Worm (Caenorhabditis elegans) whole organism, young adult: ENCODE results near the gene F55F10.3.

ENCODE experiments used
- B0019.2 ChIP-seq: fragments of 200-800 bp; sonication (Bioruptor generic); conservative IDR thresholded peaks from 2 replicates; pipeline ENCODE4 v1.3.6; 2022; ENCODE audit warnings: missing genetic modification reagents, missing genetic modification characterization, missing compliant biosample characterization
- B0336.3 ChIP-seq: fragments of 200-800 bp; sonication (Bioruptor generic); IDR thresholded peaks from 2 replicates; pipeline ENCODE4 v1.3.6; 2022; ENCODE audit warnings: missing genetic modification characterization, missing compliant biosample characterization
- C17E4.6 ChIP-seq: fragments of 200-800 bp; sonication (Bioruptor generic); IDR thresholded peaks from 2 replicates; pipeline ENCODE4 v1.3.6; 2022; ENCODE audit warnings: missing genetic modification reagents, missing genetic modification characterization, missing compliant biosample characterization
- F33H1.4 ChIP-seq: fragments of 200-800 bp; sonication (Bioruptor generic); IDR thresholded peaks from 2 replicates; pipeline ENCODE4 v1.3.6; 2022; ENCODE audit warnings: missing genetic modification reagents, missing genetic modification characterization, missing compliant biosample characterization
- F39B2.1 ChIP-seq: fragments of 200-800 bp; sonication (Bioruptor generic); IDR thresholded peaks from 2 replicates; pipeline ENCODE4 v1.3.6; 2022; ENCODE audit warnings: missing genetic modification reagents, missing genetic modification characterization, missing compliant biosample characterization
- F49E8.2 ChIP-seq: sonication (generic microtip); optimal IDR thresholded peaks from 3 replicates; lab custom pipeline; 2017; ENCODE audit warnings: missing genetic modification characterization, mild to moderate bottlenecking, missing compliant biosample characterization, antibody characterized with exemption, moderate library complexity; ENCODE audit not compliant: insufficient read depth
- K11D2.4 ChIP-seq: fragments of 200-800 bp; sonication (Bioruptor generic); IDR thresholded peaks from 2 replicates; pipeline ENCODE4 v1.3.6; 2022; ENCODE audit warnings: missing genetic modification reagents, missing genetic modification characterization, missing compliant biosample characterization
- Y53F4B.3 ChIP-seq: fragments of 200-800 bp; sonication (Bioruptor generic); IDR thresholded peaks from 2 replicates; pipeline ENCODE4 v1.3.6; 2022; ENCODE audit warnings: missing genetic modification reagents, missing genetic modification characterization, missing compliant biosample characterization
- Y53G8AR.9 ChIP-seq: fragments of 200-800 bp; sonication (Bioruptor generic); conservative IDR thresholded peaks from 2 replicates; pipeline ENCODE4 v1.3.6; 2022; ENCODE audit warnings: missing genetic modification reagents, missing genetic modification characterization, missing compliant biosample characterization
- Y67H2A.10 ChIP-seq: fragments of 200-800 bp; sonication (Bioruptor generic); conservative IDR thresholded peaks from 2 replicates; pipeline ENCODE4 v1.3.6; 2022; ENCODE audit warnings: missing genetic modification reagents, missing genetic modification characterization, missing compliant biosample characterization
- Y79H2A.3 ChIP-seq: fragments of 200-800 bp; sonication (Bioruptor generic); conservative IDR thresholded peaks from 2 replicates; pipeline ENCODE4 v1.3.6; 2022; ENCODE audit warnings: missing genetic modification reagents, missing genetic modification characterization, missing compliant biosample characterization
- Y95B8A.8 ChIP-seq: fragments of 200-800 bp; sonication (Bioruptor generic); IDR thresholded peaks from 2 replicates; pipeline ENCODE4 v1.3.6; 2022; ENCODE audit warnings: missing genetic modification reagents, missing genetic modification characterization, missing compliant biosample characterization
- ZK185.1 ChIP-seq: sonication (generic microtip); optimal IDR thresholded peaks from 2 replicates; lab custom pipeline; 2016; ENCODE audit warnings: mild to moderate bottlenecking, missing genetic modification characterization, missing compliant biosample characterization; ENCODE audit not compliant: poor library complexity, severe bottlenecking
- aptf-3 ChIP-seq: fragments of 200-800 bp; sonication (Bioruptor generic); IDR thresholded peaks from 2 replicates; pipeline ENCODE4 v1.3.6; 2022; ENCODE audit warnings: missing genetic modification characterization, missing compliant biosample characterization
- athp-1 ChIP-seq: sonication (generic microtip); optimal IDR thresholded peaks from 2 replicates; lab custom pipeline; 2017; ENCODE audit warnings: mild to moderate bottlenecking, missing genetic modification characterization, missing compliant biosample characterization
- attf-3 ChIP-seq: fragments of 200-800 bp; sonication (Bioruptor generic); conservative IDR thresholded peaks from 2 replicates; pipeline ENCODE4 v1.3.6; 2022; ENCODE audit warnings: missing genetic modification reagents, missing genetic modification characterization, missing compliant biosample characterization
- bed-2 ChIP-seq: fragments of 200-800 bp; sonication (Bioruptor generic); IDR thresholded peaks from 2 replicates; pipeline ENCODE4 v1.3.6; 2022; ENCODE audit warnings: missing genetic modification reagents, missing genetic modification characterization, missing compliant biosample characterization
- ceh-27 ChIP-seq: fragments of 200-800 bp; sonication (Bioruptor generic); optimal IDR thresholded peaks from 2 replicates; lab custom pipeline; 2018; ENCODE audit warnings: mild to moderate bottlenecking, missing genetic modification characterization, moderate library complexity, missing compliant biosample characterization
- ceh-58 ChIP-seq: fragments of 200-800 bp; sonication (Bioruptor generic); IDR thresholded peaks from 2 replicates; pipeline ENCODE4 v1.3.6; 2022; ENCODE audit warnings: missing genetic modification characterization, missing compliant biosample characterization
- ceh-79 ChIP-seq: sonication (generic microtip); optimal IDR thresholded peaks from 2 replicates; lab custom pipeline; 2017; ENCODE audit warnings: mild to moderate bottlenecking, missing genetic modification characterization, missing compliant biosample characterization
- chd-7 ChIP-seq: sonication (generic microtip); optimal IDR thresholded peaks from 2 replicates; lab custom pipeline; 2016; ENCODE audit warnings: mild to moderate bottlenecking, missing genetic modification characterization, moderate library complexity, missing compliant biosample characterization
- die-1 ChIP-seq: sonication (generic microtip); optimal IDR thresholded peaks from 2 replicates; lab custom pipeline; 2016; ENCODE audit warnings: missing genotype, mild to moderate bottlenecking, missing genetic modification characterization, missing compliant biosample characterization
- dpff-1 ChIP-seq: sonication (generic microtip); optimal IDR thresholded peaks from 2 replicates; lab custom pipeline; 2017; ENCODE audit warnings: mild to moderate bottlenecking, missing genetic modification characterization, missing compliant biosample characterization
- ekl-4 ChIP-seq: fragments of 200-800 bp; sonication (Bioruptor generic); IDR thresholded peaks from 2 replicates; pipeline ENCODE4 v1.3.6; 2022; ENCODE audit warnings: missing genetic modification reagents, missing genetic modification characterization, missing compliant biosample characterization
- gei-17 ChIP-seq: fragments of 200-800 bp; sonication (Bioruptor generic); optimal IDR thresholded peaks from 2 replicates; lab custom pipeline; 2018; ENCODE audit warnings: mild to moderate bottlenecking, missing genetic modification characterization, missing compliant biosample characterization
- hmg-1.2 ChIP-seq: fragments of 200-800 bp; sonication (Bioruptor generic); IDR thresholded peaks from 2 replicates; pipeline ENCODE4 v1.3.6; 2022; ENCODE audit warnings: missing genetic modification reagents, missing genetic modification characterization, missing compliant biosample characterization
- hmg-20 ChIP-seq: fragments of 200-800 bp; sonication (Bioruptor generic); IDR thresholded peaks from 2 replicates; pipeline ENCODE4 v1.3.6; 2022; ENCODE audit warnings: missing genetic modification reagents, missing genetic modification characterization, missing compliant biosample characterization
- hsf-1 ChIP-seq: fragments of 200-800 bp; sonication (Bioruptor generic); IDR thresholded peaks from 2 replicates; pipeline ENCODE4 v1.3.6; 2022; ENCODE audit warnings: missing genetic modification reagents, missing genetic modification characterization, missing compliant biosample characterization
- lag-1 ChIP-seq: fragments of 200-800 bp; sonication (Bioruptor generic); IDR thresholded peaks from 2 replicates; pipeline ENCODE4 v1.3.6; 2022; ENCODE audit warnings: missing genetic modification reagents, missing genetic modification characterization, missing compliant biosample characterization
- let-607 ChIP-seq, 2 experiments: fragments of 200-800 bp in 1 of 2; sonication (Bioruptor generic) in 1 of 2; sonication (generic microtip) in 1 of 2; optimal IDR thresholded peaks; 2 replicates each; lab custom pipeline; 2016 to 2018; ENCODE audit warnings: mild to moderate bottlenecking in 2 of 2, missing compliant biosample characterization in 2 of 2, missing genetic modification characterization in 2 of 2, moderate library complexity in 2 of 2, missing genotype in 1 of 2
- lin-35 ChIP-seq, 3 experiments: fragments of 150-350 bp in 2 of 3; sonication (generic microtip) in 1 of 3; optimal IDR thresholded peaks; 2 replicates each; lab custom pipeline; 2014 to 2018; ENCODE audit warnings: missing biosample characterization in 3 of 3, missing genetic modification characterization in 3 of 3, missing genetic modification reagents in 3 of 3
- lin-40 ChIP-seq: sonication (generic microtip); optimal IDR thresholded peaks from 2 replicates; lab custom pipeline; 2016; ENCODE audit warnings: missing genetic modification characterization, mild to moderate bottlenecking, missing compliant biosample characterization, missing genotype, missing genetic modification reagents
- madf-10 ChIP-seq: sonication (generic microtip); optimal IDR thresholded peaks from 2 replicates; lab custom pipeline; 2016; ENCODE audit warnings: mild to moderate bottlenecking, missing genetic modification characterization, missing compliant biosample characterization
- madf-3 ChIP-seq: fragments of 200-800 bp; sonication (Bioruptor generic); IDR thresholded peaks from 2 replicates; pipeline ENCODE4 v1.3.6; 2022; ENCODE audit warnings: missing genetic modification reagents, missing genetic modification characterization, missing compliant biosample characterization
- madf-8 ChIP-seq: fragments of 200-800 bp; sonication (Bioruptor generic); conservative IDR thresholded peaks from 2 replicates; pipeline ENCODE4 v1.3.6; 2022; ENCODE audit warnings: missing genetic modification reagents, missing genetic modification characterization, missing compliant biosample characterization
- nfya-2 ChIP-seq: fragments of 200-800 bp; sonication (Bioruptor generic); IDR thresholded peaks from 2 replicates; pipeline ENCODE4 v1.3.6; 2022; ENCODE audit warnings: missing genetic modification reagents, missing genetic modification characterization, missing compliant biosample characterization
- pha-4 ChIP-seq: fragments of 150-350 bp; sonication (generic microtip); optimal IDR thresholded peaks from 2 replicates; lab custom pipeline; 2014; ENCODE audit warnings: missing biosample characterization, missing genetic modification reagents, missing genetic modification characterization
- rec-8 ChIP-seq, 2 experiments: sonication (generic microtip); optimal IDR thresholded peaks; 2 replicates each; lab custom pipeline; 2016; ENCODE audit warnings: mild to moderate bottlenecking in 2 of 2, missing genetic modification characterization in 2 of 2, missing genetic modification reagents in 2 of 2, missing genotype in 2 of 2, missing biosample characterization in 1 of 2, missing compliant biosample characterization in 1 of 2, moderate library complexity in 1 of 2
- sdz-38 ChIP-seq: sonication (generic microtip); optimal IDR thresholded peaks from 2 replicates; lab custom pipeline; 2016; ENCODE audit warnings: missing genotype, missing genetic modification characterization, missing compliant biosample characterization
- snpc-4 ChIP-seq, 5 experiments: fragments of 150-350 bp in 1 of 5; sonication (generic microtip) in 4 of 5; optimal IDR thresholded peaks; 2 replicates each; lab custom pipeline; 2014 to 2018; ENCODE audit warnings: missing genetic modification characterization in 5 of 5, missing biosample characterization in 3 of 5, antibody characterized with exemption in 2 of 5, mild to moderate bottlenecking in 2 of 5, missing compliant biosample characterization in 2 of 5, missing genotype in 2 of 5, moderate library complexity in 2 of 5, missing genetic modification reagents in 1 of 5
- tbx-9 ChIP-seq: sonication (generic microtip); optimal IDR thresholded peaks from 2 replicates; lab custom pipeline; 2016; ENCODE audit warnings: borderline replicate concordance, missing genetic modification characterization, inconsistent platforms, missing compliant biosample characterization
- tlf-1 ChIP-seq: fragments of 200-800 bp; sonication (Bioruptor generic); optimal IDR thresholded peaks from 2 replicates; lab custom pipeline; 2018; ENCODE audit warnings: mild to moderate bottlenecking, missing genetic modification characterization, missing compliant biosample characterization
- zim-3 ChIP-seq: sonication (generic microtip); optimal IDR thresholded peaks from 2 replicates; lab custom pipeline; 2017; ENCODE audit warnings: mild to moderate bottlenecking, missing genetic modification characterization, moderate library complexity, missing compliant biosample characterization
- ztf-18 ChIP-seq: sonication (generic microtip); optimal IDR thresholded peaks from 2 replicates; lab custom pipeline; 2016; ENCODE audit warnings: missing genotype, mild to moderate bottlenecking, missing genetic modification characterization, missing compliant biosample characterization
- ztf-25 ChIP-seq: fragments of 200-800 bp; sonication (Bioruptor generic); IDR thresholded peaks from 2 replicates; pipeline ENCODE4 v1.3.6; 2022; ENCODE audit warnings: missing genetic modification reagents, missing genetic modification characterization, missing compliant biosample characterization
- ztf-26 ChIP-seq: sonication (generic microtip); optimal IDR thresholded peaks from 2 replicates; lab custom pipeline; 2017; ENCODE audit warnings: missing genetic modification characterization, missing compliant biosample characterization
- ztf-6 ChIP-seq: fragments of 200-800 bp; sonication (Bioruptor generic); IDR thresholded peaks from 2 replicates; pipeline ENCODE4 v1.3.6; 2022; ENCODE audit warnings: missing genetic modification reagents, missing genetic modification characterization, missing compliant biosample characterization

F55F10.3 gene

DNA sequence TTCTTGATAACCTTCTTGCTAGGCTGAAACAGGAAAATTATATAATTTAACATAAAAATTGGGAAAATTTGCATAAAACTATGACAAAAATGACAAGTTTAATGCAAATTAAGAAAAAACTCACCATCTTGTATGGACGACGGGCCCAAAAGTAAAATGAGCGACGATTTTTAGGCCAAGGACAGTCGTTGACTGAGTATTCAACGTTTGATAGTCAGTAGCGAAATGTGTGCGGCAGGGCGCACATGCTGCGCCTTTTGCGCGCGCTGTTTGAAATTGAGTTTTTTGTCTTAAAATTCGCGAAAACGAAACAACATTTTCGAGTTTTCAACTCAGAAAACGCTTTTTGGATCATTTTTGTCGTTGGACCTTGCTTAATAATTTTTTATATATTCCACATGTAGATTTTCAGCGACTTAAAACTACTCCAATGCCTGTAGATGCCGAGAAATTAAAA is 30.7 kb downstream of the F55F10.3 start, which contains the start of the genes rpl-7A and set-21 (continued):
- no peak for TF ChIP-seq zim-3
- peak; percentile 94 for TF ChIP-seq lin-40 (tag; lab: Kevin White, UChicago)
- TF ChIP-seq aptf-3 (GFP tag; lab: Robert Waterston, UW) = no peak
- TF ChIP-seq gei-17 (GFP tag; lab: Kevin White, UChicago) = peak; percentile 68
- peak; percentile 87 for TF ChIP-seq attf-3
- peak; percentile 90 for TF ChIP-seq hmg-20 (GFP tag; lab: Robert Waterston, UW)
- no peak for TF ChIP-seq sdz-38 (tag; lab: Kevin White, UChicago)
- TF ChIP-seq B0336.3 = peak; percentile 90
- TF ChIP-seq ztf-26 = peak; percentile 85
- TF ChIP-seq K11D2.4 (GFP tag; lab: Robert Waterston, UW) = peak; percentile 97
- TF ChIP-seq F39B2.1 = peak; percentile 91
- 0 out of 2 replicates have a peak, but pooled peaks have one; percentile 52 for TF ChIP-seq bed-2 (GFP tag; lab: Robert Waterston, UW)
- TF ChIP-seq snpc-4 (GFP tag; optimal IDR thresholded peaks at IDR 0.05; lab: Kevin White, UChicago) = peak; percentile 55
- TF ChIP-seq snpc-4 (tag; optimal IDR thresholded peaks at IDR 0.05; lab: Kevin White, UChicago) = peak; percentile 25 to 82 (median 74)
- TF ChIP-seq Y95B8A.8 (GFP tag; lab: Robert Waterston, UW) = peak; percentile 98
- peak; percentile 96 for TF ChIP-seq ceh-27 (GFP tag; lab: Kevin White, UChicago)
- TF ChIP-seq F49E8.2 (tag; lab: Kevin White, UChicago) = peak; percentile 86
- peak; percentile 91 for TF ChIP-seq C17E4.6
- TF ChIP-seq madf-3 (GFP tag; lab: Robert Waterston, UW) = peak; percentile 97
- TF ChIP-seq tbx-9 (tag; lab: Kevin White, UChicago) = no peak
- TF ChIP-seq nfya-2 = 0 out of 2 replicates have a peak, but pooled peaks have one; percentile 66
- TF ChIP-seq ztf-18 (tag; lab: Kevin White, UChicago) = peak; percentile 87
- TF ChIP-seq ZK185.1 = peak; percentile 90
- peak; percentile 63 to 97 (median 81) for TF ChIP-seq lin-35 (GFP tag; optimal IDR thresholded peaks at IDR 0.05; lab: Kevin White, UChicago)
- TF ChIP-seq F33H1.4 (GFP tag; lab: Robert Waterston, UW) = peak; percentile 96
- 0 out of 2 replicates have a peak, but pooled peaks have one; percentile 19 for TF ChIP-seq ztf-25
- TF ChIP-seq madf-10 (tag; lab: Kevin White, UChicago) = peak; percentile 76
- no peak for TF ChIP-seq ceh-58
- no peak for TF ChIP-seq rec-8 (tag; optimal IDR thresholded peaks at IDR 0.05; lab: Kevin White, UChicago)
- peak; percentile 98 for TF ChIP-seq ekl-4
- peak; percentile 79 for TF ChIP-seq Y79H2A.3 (GFP tag; lab: Robert Waterston, UW)
- TF ChIP-seq pha-4 (tag; lab: Kevin White, UChicago) = no peak
- peak; percentile 81 for TF ChIP-seq athp-1 (tag; lab: Kevin White, UChicago)
- TF ChIP-seq chd-7 (tag; lab: Kevin White, UChicago) = peak; percentile 72
- TF ChIP-seq let-607 (tag; optimal IDR thresholded peaks at IDR 0.05; lab: Kevin White, UChicago) = peak; percentile 85 to 92
- peak; percentile 59; the same call in 1 of the 2 replicates for TF ChIP-seq Y53F4B.3 (GFP tag; lab: Robert Waterston, UW)
- TF ChIP-seq Y67H2A.10 (GFP tag; lab: Robert Waterston, UW) = peak; percentile 87
- TF ChIP-seq hmg-1.2 (GFP tag; lab: Robert Waterston, UW) = peak; percentile 99
- peak; percentile 89 for TF ChIP-seq ztf-6
- TF ChIP-seq die-1 = no peak
- TF ChIP-seq ceh-79 (tag; lab: Kevin White, UChicago) = no peak
- peak; percentile 87 for TF ChIP-seq hsf-1 (GFP tag; lab: Robert Waterston, UW)
- no peak for TF ChIP-seq lag-1 (GFP tag; lab: Robert Waterston, UW)
- TF ChIP-seq Y53G8AR.9 = peak; percentile 99
- no peak for TF ChIP-seq dpff-1
- TF ChIP-seq madf-8 (GFP tag; lab: Robert Waterston, UW) = peak; percentile 86
- peak; percentile 95 for TF ChIP-seq B0019.2 (GFP tag; lab: Robert Waterston, UW)
- TF ChIP-seq tlf-1 = peak; percentile 98
